Worm (Caenorhabditis elegans) whole organism, L4 larva: ENCODE measurements around the gene C04E12.4.

Source experiments
- T26A8.4 ChIP-seq: fragments of 200-800 bp; sonication (Bioruptor generic); IDR thresholded peaks from 2 replicates; pipeline ENCODE4 v1.3.6; 2022; ENCODE audit warnings: missing genetic modification characterization, missing compliant biosample characterization
- aha-1 ChIP-seq: fragments of 150-350 bp; peaks from one replicate; lab custom pipeline; 2014; ENCODE audit warnings: missing biosample characterization, missing genetic modification characterization
- ama-1 ChIP-seq: fragments of 150-350 bp; optimal IDR thresholded peaks from 2 replicates; lab custom pipeline; 2014; ENCODE audit warnings: inconsistent platforms, mixed read lengths
- ctbp-1 ChIP-seq: fragments of 200-800 bp; sonication (Bioruptor generic); IDR thresholded peaks from 2 replicates; pipeline ENCODE4 v1.3.6; 2022; ENCODE audit warnings: missing genetic modification reagents, missing genetic modification characterization, missing compliant biosample characterization
- egl-27 ChIP-seq: sonication (generic microtip); optimal IDR thresholded peaks from 3 replicates; lab custom pipeline; 2017; ENCODE audit warnings: missing biosample characterization, missing genetic modification reagents, missing genetic modification characterization
- hif-1 ChIP-seq, 2 experiments: sonication (generic microtip); optimal IDR thresholded peaks; 2 replicates each; lab custom pipeline; 2016 to 2017; ENCODE audit warnings: missing compliant biosample characterization in 2 of 2, missing genetic modification characterization in 2 of 2, missing genetic modification reagents in 2 of 2, missing genotype in 2 of 2, mild to moderate bottlenecking in 1 of 2
- madf-9 ChIP-seq: fragments of 200-800 bp; sonication (Bioruptor generic); conservative IDR thresholded peaks from 2 replicates; pipeline ENCODE4 v1.3.6; 2022; ENCODE audit warnings: missing genetic modification reagents, missing genetic modification characterization, missing compliant biosample characterization
- mdl-1 ChIP-seq, 2 experiments: fragments of 150-350 bp in 1 of 2; sonication (generic microtip) in 1 of 2; optimal IDR thresholded peaks; 2 replicates each; lab custom pipeline; 2014 to 2017; ENCODE audit warnings: missing biosample characterization in 2 of 2, missing genetic modification characterization in 2 of 2
- mxl-3 ChIP-seq: fragments of 200-800 bp; sonication (Bioruptor generic); optimal IDR thresholded peaks from 2 replicates; lab custom pipeline; 2018; ENCODE audit warnings: mild to moderate bottlenecking, missing genetic modification characterization, missing compliant biosample characterization
- nhr-111 ChIP-seq: fragments of 200-800 bp; sonication (Bioruptor generic); optimal IDR thresholded peaks from 2 replicates; lab custom pipeline; 2018; ENCODE audit warnings: mild to moderate bottlenecking, missing genetic modification characterization, missing compliant biosample characterization
- nhr-28 ChIP-seq: fragments of 150-350 bp; optimal IDR thresholded peaks from 2 replicates; lab custom pipeline; 2014; ENCODE audit warnings: missing biosample characterization, missing genetic modification characterization
- nhr-76 ChIP-seq: fragments of 150-350 bp; optimal IDR thresholded peaks from 2 replicates; lab custom pipeline; 2014; ENCODE audit warnings: missing biosample characterization, missing genetic modification characterization

ce11 chrV:3361633-3362032 lies 942 bp upstream of the C04E12.4 start:
- TF ChIP-seq hif-1 (tag; optimal IDR thresholded peaks at IDR 0.05; lab: Kevin White, UChicago) (no peak), aha-1 (tag; lab: Kevin White, UChicago) (no peak), nhr-76 (tag; lab: Kevin White, UChicago) (no peak), T26A8.4 (GFP tag; lab: Robert Waterston, UW) (no peak), ctbp-1 (no peak), ama-1 (lab: Kevin White, UChicago) (no peak), mxl-3 (no peak), egl-27 (tag; lab: Kevin White, UChicago) (no peak), nhr-111 (GFP tag; lab: Kevin White, UChicago) (no peak), nhr-28 (no peak), madf-9 (GFP tag; lab: Robert Waterston, UW) (no peak), mdl-1 (tag; optimal IDR thresholded peaks at IDR 0.05; lab: Kevin White, UChicago) (no peak)
